Worm (Caenorhabditis elegans): ENCODE results near the gene nuo-3.

DNA sequence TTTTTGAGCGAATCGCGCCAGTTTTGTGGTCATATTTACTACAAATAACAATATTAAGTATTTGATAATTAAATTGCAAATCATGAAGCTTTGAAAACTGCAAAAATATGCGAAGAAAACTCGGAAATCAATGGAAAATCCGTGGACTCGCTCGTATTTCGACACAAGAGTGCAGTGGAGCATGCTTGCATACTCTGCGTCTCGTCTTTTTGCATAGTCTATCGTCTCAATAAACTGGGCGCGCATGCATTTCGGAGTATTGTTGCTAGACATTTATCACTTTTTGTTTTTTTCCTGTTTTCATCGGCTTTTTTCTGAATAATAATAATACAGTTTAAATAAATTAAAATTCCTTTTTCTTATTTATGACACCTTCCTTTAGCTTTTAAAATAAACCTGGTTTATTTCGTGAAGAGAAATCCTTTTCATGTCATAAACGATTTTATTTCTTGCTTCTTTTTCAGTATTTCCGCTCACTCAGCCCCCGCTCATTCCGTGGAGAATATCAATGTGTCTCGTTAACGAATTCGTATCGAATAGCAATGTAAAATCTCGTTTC, 29.6 kb downstream of the nuo-3 start, which contains the start of the genes mrps-7 and Y57G11C.3:
- TF ChIP-seq nfyb-1 (GFP tag; IDR thresholded peaks at IDR 0.05) (peak; percentile 42; the same call in 1 of the 2 replicates), ama-1 (optimal IDR thresholded peaks at IDR 0.05) (peak; percentile 27), ama-1 (GFP tag; optimal IDR thresholded peaks at IDR 0.05) (no peak), unc-130 (GFP tag; optimal IDR thresholded peaks at IDR 0.05) (no peak), gei-17 (GFP tag; optimal IDR thresholded peaks at IDR 0.05) (no peak), madf-8 (GFP tag; conservative IDR thresholded peaks at IDR 0.05) (peak; percentile 56), dpl-1 (GFP tag; optimal IDR thresholded peaks at IDR 0.05) (peak; percentile 18)
